Fruit fly (Drosophila melanogaster): ENCODE results near the gene muc.

muc gene

dm6 chr2L:7420305-7421287 lies 6.1 kb upstream of the muc start (continued):
- TF ChIP-seq CG17385 (GFP tag; optimal IDR thresholded peaks at IDR 0.05) (peak; percentile 68), vfl (GFP tag; optimal IDR thresholded peaks at IDR 0.05) (peak; percentile 55), nau (GFP tag; optimal IDR thresholded peaks at IDR 0.05) (no peak), CG18764 (GFP tag; optimal IDR thresholded peaks at IDR 0.05) (no peak), CG4730 (GFP tag; IDR thresholded peaks at IDR 0.05) (no peak; the same call in 1 of the 2 replicates), TFAM (GFP tag; optimal IDR thresholded peaks at IDR 0.05) (no peak), dimm (GFP tag; IDR thresholded peaks at IDR 0.05) (no peak), CG10959 (GFP tag; IDR thresholded peaks at IDR 0.05) (peak; percentile 40; the same call in 1 of the 2 replicates), CG10462 (GFP tag; optimal IDR thresholded peaks at IDR 0.05) (no peak), CG6854 (GFP tag; optimal IDR thresholded peaks at IDR 0.05) (peak; percentile 53), zfh1 (GFP tag; IDR thresholded peaks at IDR 0.05) (peak; percentile 60; the same call in 2 of the 3 replicates), jigr1 (GFP tag; IDR thresholded peaks at IDR 0.05) (no peak), CG10321 (GFP tag; IDR thresholded peaks at IDR 0.05) (no peak), Hr51 (GFP tag; optimal IDR thresholded peaks at IDR 0.05) (peak; percentile 20 to 48), sd (tag; optimal IDR thresholded peaks at IDR 0.05) (no peak), CG13287 (GFP tag; IDR thresholded peaks at IDR 0.05; ENCODE audit: partially characterized antibody) (no peak), H2.0 (GFP tag; IDR thresholded peaks at IDR 0.05) (peak; percentile 61), cwo (GFP tag; optimal IDR thresholded peaks at IDR 0.05) (peak; percentile 73), aop (GFP tag; IDR thresholded peaks at IDR 0.05) (no peak), danr (GFP tag; IDR thresholded peaks at IDR 0.05) (peak; percentile 37; the same call in 1 of the 2 replicates), CG10147 (GFP tag; optimal IDR thresholded peaks at IDR 0.05) (peak; percentile 70), pan (optimal IDR thresholded peaks at IDR 0.05) (no peak), pan (GFP tag; optimal IDR thresholded peaks at IDR 0.05 in 1 of 2, IDR thresholded peaks at IDR 0.05 in 1 of 2) (peak in 1 of 2 experiments; percentile 54), unc-4 (GFP tag; IDR thresholded peaks at IDR 0.05; ENCODE audit: partially characterized antibody) (no peak), Ets97D (GFP tag; optimal IDR thresholded peaks at IDR 0.05) (no peak), Atf3 (GFP tag; optimal IDR thresholded peaks at IDR 0.05) (peak; percentile 7), ken (GFP tag; IDR thresholded peaks at IDR 0.05) (peak; percentile 30; the same call in 1 of the 3 replicates), CG31388 (GFP tag; optimal IDR thresholded peaks at IDR 0.05) (no peak), rib (GFP tag; IDR thresholded peaks at IDR 0.05) (peak; percentile 79), ato (GFP tag; IDR thresholded peaks at IDR 0.05; ENCODE audit: partially characterized antibody) (no peak), Dp (GFP tag; optimal IDR thresholded peaks at IDR 0.05) (no peak), sima (GFP tag; optimal IDR thresholded peaks at IDR 0.05) (peak; percentile 26), sna (GFP tag; IDR thresholded peaks at IDR 0.05; ENCODE audit: partially characterized antibody) (no peak), sc (optimal IDR thresholded peaks at IDR 0.05) (no peak), sc (GFP tag; optimal IDR thresholded peaks at IDR 0.05) (no peak), gcm2 (GFP tag; optimal IDR thresholded peaks at IDR 0.05) (peak; percentile 14), cato (GFP tag; optimal IDR thresholded peaks at IDR 0.05; ENCODE audit: borderline replicate concordance) (peak; percentile 42), row (GFP tag; IDR thresholded peaks at IDR 0.05) (peak; percentile 85), CG1647 (GFP tag; optimal IDR thresholded peaks at IDR 0.05) (peak; percentile 52), disco-r (GFP tag; optimal IDR thresholded peaks at IDR 0.05) (peak; percentile 39), dmrt11E (tag; optimal IDR thresholded peaks at IDR 0.05) (peak; percentile 22), bigmax (GFP tag; optimal IDR thresholded peaks at IDR 0.05) (no peak), Nf-YB (GFP tag; optimal IDR thresholded peaks at IDR 0.05) (peak; percentile 11), pros (GFP tag; optimal IDR thresholded peaks at IDR 0.05) (no peak), CG11247 (GFP tag; IDR thresholded peaks at IDR 0.05) (peak; percentile 51; the same call in 1 of the 2 replicates), tap (tag; optimal IDR thresholded peaks at IDR 0.05) (no peak), CG10431 (GFP tag; optimal IDR thresholded peaks at IDR 0.05) (no peak), gfzf (GFP tag; optimal IDR thresholded peaks at IDR 0.05) (no peak)

All from whole organism, embryonic.